Fruit fly (Drosophila melanogaster) whole organism, embryonic: ENCODE results near the gene CG16727.

ENCODE experiments used
- B-H2 ChIP-seq: fragments of 200-800 bp; sonication (Bioruptor generic); optimal IDR thresholded peaks from 2 replicates; lab custom pipeline; 2018; ENCODE audit warnings: missing biosample characterization, mild to moderate bottlenecking, missing genetic modification characterization
- Bgb ChIP-seq: fragments of 200-800 bp; sonication (Bioruptor generic); IDR thresholded peaks from 2 replicates; pipeline ENCODE4 v1.3.6; 2022; ENCODE audit warnings: missing biosample characterization, missing genetic modification characterization; ENCODE audit not compliant: partially characterized antibody
- CG10321 ChIP-seq: fragments of 200-800 bp; sonication (Bioruptor generic); IDR thresholded peaks from 2 replicates; pipeline ENCODE4 v1.3.6; 2022; ENCODE audit warnings: missing biosample characterization, missing genetic modification characterization
- CG11247 ChIP-seq: fragments of 200-800 bp; sonication (Bioruptor generic); IDR thresholded peaks from 2 replicates; pipeline ENCODE4 v1.3.6; 2022; ENCODE audit warnings: missing biosample characterization, missing genetic modification characterization
- CG11696 ChIP-seq: fragments of 200-800 bp; sonication (Bioruptor generic); IDR thresholded peaks from 2 replicates; pipeline ENCODE4 v1.3.6; 2022; ENCODE audit warnings: missing biosample characterization, missing genetic modification characterization
- CG11723 ChIP-seq: fragments of 200-800 bp; sonication (Bioruptor generic); optimal IDR thresholded peaks from 2 replicates; lab custom pipeline; 2017; ENCODE audit warnings: missing biosample characterization, mild to moderate bottlenecking, missing genetic modification characterization
- CG13424 ChIP-seq: fragments of 200-800 bp; sonication (Bioruptor generic); optimal IDR thresholded peaks from 2 replicates; lab custom pipeline; 2019; ENCODE audit warnings: missing biosample characterization, mild to moderate bottlenecking, missing genetic modification characterization, moderate library complexity
- CG13775 ChIP-seq: fragments of 200-800 bp; sonication (Bioruptor generic); optimal IDR thresholded peaks from 3 replicates; lab custom pipeline; 2017; ENCODE audit warnings: missing biosample characterization, mild to moderate bottlenecking, missing genetic modification characterization
- CG14050 ChIP-seq: fragments of 200-800 bp; sonication (Bioruptor generic); IDR thresholded peaks from 3 replicates; pipeline ENCODE4 v1.3.6; 2022; ENCODE audit warnings: missing biosample characterization, missing genetic modification characterization
- CG14710 ChIP-seq: fragments of 200-800 bp; sonication (Bioruptor generic); optimal IDR thresholded peaks from 3 replicates; lab custom pipeline; 2019; ENCODE audit warnings: missing biosample characterization, mild to moderate bottlenecking, missing genetic modification characterization, moderate library complexity
- CG16815 ChIP-seq: fragments of 200-800 bp; sonication (Bioruptor generic); optimal IDR thresholded peaks from 3 replicates; lab custom pipeline; 2017; ENCODE audit warnings: missing biosample characterization, mild to moderate bottlenecking, missing genetic modification characterization
- CG17361 ChIP-seq: fragments of 200-800 bp; sonication (Bioruptor generic); IDR thresholded peaks from 3 replicates; pipeline ENCODE4 v1.3.6; 2022; ENCODE audit warnings: missing biosample characterization, missing genetic modification characterization
- CG17802 ChIP-seq: fragments of 200-800 bp; sonication (Bioruptor generic); optimal IDR thresholded peaks from 2 replicates; lab custom pipeline; 2018; ENCODE audit warnings: missing biosample characterization, mild to moderate bottlenecking, missing genetic modification characterization, moderate library complexity
- CG2199 ChIP-seq: fragments of 200-800 bp; sonication (Bioruptor generic); IDR thresholded peaks from 3 replicates; pipeline ENCODE4 v1.3.6; 2022; ENCODE audit warnings: missing biosample characterization, missing genetic modification characterization
- CG2875 ChIP-seq: fragments of 200-800 bp; sonication (Bioruptor generic); optimal IDR thresholded peaks from 2 replicates; lab custom pipeline; 2017; ENCODE audit warnings: missing biosample characterization, mild to moderate bottlenecking, missing genetic modification characterization, missing genetic modification reagents
- CG2889 ChIP-seq: fragments of 200-800 bp; sonication (Bioruptor generic); IDR thresholded peaks from 3 replicates; pipeline ENCODE4 v1.3.6; 2022; ENCODE audit warnings: missing biosample characterization, missing genetic modification characterization
- CG3407 ChIP-seq: fragments of 200-800 bp; sonication (Bioruptor generic); optimal IDR thresholded peaks from 2 replicates; lab custom pipeline; 2018; ENCODE audit warnings: missing biosample characterization, mild to moderate bottlenecking, missing genetic modification characterization
- CG34422 ChIP-seq: fragments of 200-800 bp; sonication (Bioruptor generic); IDR thresholded peaks from 3 replicates; pipeline ENCODE4 v1.3.6; 2022; ENCODE audit warnings: missing biosample characterization, missing genetic modification characterization
- CG4707 ChIP-seq: fragments of 200-800 bp; sonication (Bioruptor generic); optimal IDR thresholded peaks from 2 replicates; lab custom pipeline; 2018; ENCODE audit warnings: missing biosample characterization, mild to moderate bottlenecking, missing genetic modification characterization, moderate library complexity
- CG7786 ChIP-seq: fragments of 200-800 bp; sonication (Bioruptor generic); optimal IDR thresholded peaks from 2 replicates; lab custom pipeline; 2016; ENCODE audit warnings: missing biosample characterization, missing genetic modification characterization
- Camta ChIP-seq: fragments of 200-800 bp; sonication (Bioruptor generic); optimal IDR thresholded peaks from 2 replicates; lab custom pipeline; 2016; ENCODE audit warnings: missing biosample characterization, missing genetic modification characterization
- Dp ChIP-seq: fragments of 200-800 bp; sonication (Bioruptor generic); optimal IDR thresholded peaks from 2 replicates; lab custom pipeline; 2018; ENCODE audit warnings: missing biosample characterization, mild to moderate bottlenecking, missing genetic modification characterization, moderate library complexity
- E2f2 ChIP-seq: fragments of 200-800 bp; sonication (Bioruptor generic); IDR thresholded peaks from 2 replicates; pipeline ENCODE4 v1.3.6; 2022; ENCODE audit warnings: missing biosample characterization, missing genetic modification characterization
- HHEX ChIP-seq: fragments of 200-800 bp; sonication (Bioruptor generic); optimal IDR thresholded peaks from 3 replicates; lab custom pipeline; 2017; ENCODE audit warnings: missing biosample characterization, mild to moderate bottlenecking, missing genetic modification characterization, missing genetic modification reagents
- HLH4C ChIP-seq: fragments of 200-800 bp; sonication (Bioruptor generic); IDR thresholded peaks from 3 replicates; pipeline ENCODE4 v1.3.6; 2022; ENCODE audit warnings: missing biosample characterization, missing genetic modification characterization; ENCODE audit not compliant: partially characterized antibody
- Kr ChIP-seq: fragments of 200-800 bp; sonication (Bioruptor generic); optimal IDR thresholded peaks from 2 replicates; lab custom pipeline; 2017; ENCODE audit warnings: missing biosample characterization, mild to moderate bottlenecking, missing genetic modification characterization
- Myb ChIP-seq: fragments of 200-800 bp; sonication (Bioruptor generic); optimal IDR thresholded peaks from 2 replicates; lab custom pipeline; 2016; ENCODE audit warnings: missing biosample characterization, missing genetic modification characterization
- Nf-YC ChIP-seq: fragments of 200-800 bp; optimal IDR thresholded peaks from 3 replicates; lab custom pipeline; 2019; ENCODE audit warnings: missing biosample characterization, mild to moderate bottlenecking, missing genetic modification characterization, moderate library complexity
- PHDP ChIP-seq: fragments of 200-800 bp; sonication (Bioruptor generic); optimal IDR thresholded peaks from 3 replicates; lab custom pipeline; 2018; ENCODE audit warnings: missing biosample characterization, mild to moderate bottlenecking, missing genetic modification characterization, moderate library complexity
- Pdp1 ChIP-seq, 2 experiments: fragments of 200-800 bp; sonication (Bioruptor generic); optimal IDR thresholded peaks; 3 replicates each; lab custom pipeline; 2016; ENCODE audit warnings: missing biosample characterization in 2 of 2, missing genetic modification characterization in 2 of 2, mild to moderate bottlenecking in 1 of 2, moderate library complexity in 1 of 2
- Scr ChIP-seq: fragments of 200-800 bp; sonication (Bioruptor generic); IDR thresholded peaks from 2 replicates; pipeline ENCODE4 v1.3.6; 2022; ENCODE audit warnings: missing biosample characterization, missing genetic modification characterization; ENCODE audit not compliant: partially characterized antibody
- Sin3A ChIP-seq: fragments of >200 bp; optimal IDR thresholded peaks from 2 replicates; lab custom pipeline; 2018
- Xrp1 ChIP-seq: fragments of 200-800 bp; sonication (Bioruptor generic); IDR thresholded peaks from 2 replicates; pipeline ENCODE4 v1.3.6; 2022; ENCODE audit warnings: missing biosample characterization, missing genetic modification characterization
- YL-1 ChIP-seq: fragments of 200-800 bp; sonication (Bioruptor generic); optimal IDR thresholded peaks from 3 replicates; lab custom pipeline; 2017; ENCODE audit warnings: missing biosample characterization, mild to moderate bottlenecking, missing genetic modification characterization
- abd-A ChIP-seq: fragments of 200-800 bp; sonication (Bioruptor generic); optimal IDR thresholded peaks from 3 replicates; lab custom pipeline; 2019; ENCODE audit warnings: missing biosample characterization, mild to moderate bottlenecking, missing genetic modification characterization, moderate library complexity
- al ChIP-seq: fragments of 200-800 bp; sonication (Bioruptor generic); IDR thresholded peaks from 2 replicates; pipeline ENCODE4 v1.3.6; 2022; ENCODE audit warnings: missing biosample characterization, missing genetic modification characterization
- cato ChIP-seq: fragments of 200-800 bp; sonication (Bioruptor generic); optimal IDR thresholded peaks from 2 replicates; lab custom pipeline; 2016; ENCODE audit warnings: missing biosample characterization, missing genetic modification characterization, borderline replicate concordance
- chm ChIP-seq: fragments of 200-800 bp; sonication (Bioruptor generic); IDR thresholded peaks from 2 replicates; pipeline ENCODE4 v1.3.6; 2022; ENCODE audit warnings: missing biosample characterization, missing genetic modification characterization
- croc ChIP-seq: fragments of 200-800 bp; sonication (Bioruptor generic); conservative IDR thresholded peaks from 3 replicates; pipeline ENCODE4 v1.3.6; 2022; ENCODE audit warnings: missing biosample characterization, missing genetic modification characterization
- crol ChIP-seq: fragments of 200-800 bp; sonication (Bioruptor generic); IDR thresholded peaks from 2 replicates; pipeline ENCODE4 v1.3.6; 2022; ENCODE audit warnings: missing biosample characterization, missing genetic modification characterization
- dan ChIP-seq: fragments of 200-800 bp; sonication (Bioruptor generic); IDR thresholded peaks from 2 replicates; pipeline ENCODE4 v1.3.6; 2022; ENCODE audit warnings: missing biosample characterization, missing genetic modification characterization
- dimm ChIP-seq: fragments of 200-800 bp; sonication (Bioruptor generic); IDR thresholded peaks from 2 replicates; pipeline ENCODE4 v1.3.6; 2022; ENCODE audit warnings: missing biosample characterization, missing genetic modification characterization
- dmrt11E ChIP-seq: fragments of 200-800 bp; sonication (Bioruptor generic); optimal IDR thresholded peaks from 3 replicates; lab custom pipeline; 2018; ENCODE audit warnings: missing biosample characterization, mild to moderate bottlenecking, missing genetic modification characterization, moderate library complexity
- emc ChIP-seq: fragments of 200-800 bp; sonication (Bioruptor generic); optimal IDR thresholded peaks from 2 replicates; lab custom pipeline; 2016; ENCODE audit warnings: missing biosample characterization, missing genetic modification characterization
- en ChIP-seq: fragments of 200-800 bp; sonication (Bioruptor generic); optimal IDR thresholded peaks from 2 replicates; lab custom pipeline; 2016; ENCODE audit warnings: missing biosample characterization, missing genetic modification characterization
- ewg ChIP-seq: fragments of 200-800 bp; sonication (Bioruptor generic); optimal IDR thresholded peaks from 3 replicates; lab custom pipeline; 2017; ENCODE audit warnings: mild to moderate bottlenecking, missing biosample characterization, missing genetic modification reagents, missing genetic modification characterization
- fru ChIP-seq: fragments of >200 bp; optimal IDR thresholded peaks from 2 replicates; lab custom pipeline; 2017
- ind ChIP-seq: fragments of 200-800 bp; sonication (Bioruptor generic); optimal IDR thresholded peaks from 3 replicates; lab custom pipeline; 2016; ENCODE audit warnings: missing biosample characterization, missing genetic modification characterization
- oc ChIP-seq: fragments of 200-800 bp; sonication (Bioruptor generic); optimal IDR thresholded peaks from 2 replicates; lab custom pipeline; 2018; ENCODE audit warnings: missing biosample characterization, mild to moderate bottlenecking, missing genetic modification characterization, moderate library complexity
- tap ChIP-seq: fragments of 200-800 bp; optimal IDR thresholded peaks from 3 replicates; lab custom pipeline; 2019; ENCODE audit warnings: missing biosample characterization, mild to moderate bottlenecking, missing genetic modification characterization, moderate library complexity
- trh ChIP-seq: fragments of 200-800 bp; sonication (Bioruptor generic); optimal IDR thresholded peaks from 2 replicates; lab custom pipeline; 2016; ENCODE audit warnings: missing biosample characterization, missing genetic modification characterization
- unc-4 ChIP-seq: fragments of 200-800 bp; sonication (Bioruptor generic); IDR thresholded peaks from 2 replicates; pipeline ENCODE4 v1.3.6; 2022; ENCODE audit warnings: missing biosample characterization, missing genetic modification characterization; ENCODE audit not compliant: partially characterized antibody

The CG16727 gene

DNA sequence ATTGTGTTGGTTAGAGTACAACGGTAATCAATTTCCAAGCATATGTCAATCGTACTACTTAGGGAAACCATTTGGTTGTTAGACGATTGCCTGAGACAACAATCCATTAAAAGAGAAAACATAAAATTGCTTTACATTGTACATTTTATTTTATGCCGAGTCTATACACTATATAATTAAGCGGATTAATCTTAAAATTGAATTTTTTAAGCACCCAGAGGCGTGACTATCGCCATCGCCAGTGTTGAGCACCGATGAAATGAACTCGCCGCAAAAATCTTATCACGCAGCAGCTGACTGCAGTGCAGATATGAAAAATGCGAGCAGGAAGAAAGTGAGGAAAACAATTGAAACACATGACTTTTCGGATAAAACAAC, 29.7 kb downstream of the CG16727 start (continued):
- TF ChIP-seq chm: no peak
- peak; percentile 14 for TF ChIP-seq Sin3A (lab: Kevin White, UChicago)
- no peak for TF ChIP-seq CG2199 (GFP tag; lab: Robert Waterston, UW)
- TF ChIP-seq CG13424 (tag; lab: Kevin White, UChicago): no peak
- peak; percentile 11 for TF ChIP-seq Camta (GFP tag; lab: Kevin White, UChicago)
- TF ChIP-seq Pdp1 (GFP tag; optimal IDR thresholded peaks at IDR 0.05; lab: Kevin White, UChicago): peak in 1 of 2 experiments; percentile 7
- no peak for TF ChIP-seq ewg (GFP tag; lab: Kevin White, UChicago)
- peak; percentile 2 for TF ChIP-seq Myb (GFP tag; lab: Kevin White, UChicago)
- peak; percentile 47; the same call in 1 of the 3 replicates for TF ChIP-seq CG17361 (GFP tag; lab: Robert Waterston, UW)
- TF ChIP-seq HLH4C (GFP tag; lab: Robert Waterston, UW): peak; percentile 53; the same call in 1 of the 3 replicates
- no peak for TF ChIP-seq fru (lab: Kevin White, UChicago)
- TF ChIP-seq Scr (GFP tag; lab: Robert Waterston, UW): peak; percentile 77
- no peak for TF ChIP-seq Kr
- TF ChIP-seq cato (GFP tag; lab: Kevin White, UChicago): no peak
- TF ChIP-seq tap: no peak
- peak; percentile 64 for TF ChIP-seq unc-4
- no peak for TF ChIP-seq dan
- no peak for TF ChIP-seq CG4707 (GFP tag; lab: Kevin White, UChicago)
- no peak for TF ChIP-seq YL-1 (GFP tag; lab: Kevin White, UChicago)
- no peak for TF ChIP-seq al (GFP tag; lab: Robert Waterston, UW)
- no peak for TF ChIP-seq abd-A (tag; lab: Kevin White, UChicago)
- TF ChIP-seq crol: no peak
- TF ChIP-seq PHDP (tag; lab: Kevin White, UChicago): no peak
- TF ChIP-seq CG16815: no peak
- TF ChIP-seq CG14710 (tag; lab: Kevin White, UChicago): peak; percentile 8
- peak; percentile 14 for TF ChIP-seq CG11723
- TF ChIP-seq CG2875: no peak
- no peak for TF ChIP-seq oc (tag; lab: Kevin White, UChicago)
- TF ChIP-seq dimm (GFP tag; lab: Robert Waterston, UW): no peak
- peak; percentile 85 for TF ChIP-seq Bgb (GFP tag; lab: Robert Waterston, UW)
- no peak for TF ChIP-seq CG14050 (GFP tag; lab: Robert Waterston, UW)
- no peak for TF ChIP-seq HHEX (GFP tag; lab: Kevin White, UChicago)
- TF ChIP-seq E2f2: peak; percentile 70
- no peak for TF ChIP-seq CG11696 (GFP tag; lab: Robert Waterston, UW)
- no peak for TF ChIP-seq CG17802 (tag; lab: Kevin White, UChicago)
- peak; percentile 1 for TF ChIP-seq CG7786
- 0 out of 3 replicates have a peak, but pooled peaks have one; percentile 7 for TF ChIP-seq CG34422
- no peak for TF ChIP-seq ind (GFP tag; lab: Kevin White, UChicago)
- no peak for TF ChIP-seq CG3407 (GFP tag; lab: Kevin White, UChicago)
- no peak for TF ChIP-seq Nf-YC (tag; lab: Kevin White, UChicago)
- TF ChIP-seq B-H2 (GFP tag; lab: Kevin White, UChicago): peak; percentile 8
- no peak for TF ChIP-seq en (GFP tag; lab: Kevin White, UChicago)
- TF ChIP-seq CG13775: no peak
- TF ChIP-seq emc (GFP tag; lab: Kevin White, UChicago): no peak
- TF ChIP-seq CG10321 (GFP tag; lab: Robert Waterston, UW): no peak
- no peak for TF ChIP-seq CG2889 (GFP tag; lab: Robert Waterston, UW)
- TF ChIP-seq Xrp1 (GFP tag; lab: Robert Waterston, UW): 0 out of 2 replicates have a peak, but pooled peaks have one; percentile 11
- TF ChIP-seq Dp: peak; percentile 47
- no peak for TF ChIP-seq trh (GFP tag; lab: Kevin White, UChicago)
- TF ChIP-seq croc (GFP tag; lab: Robert Waterston, UW): no peak
- no peak for TF ChIP-seq dmrt11E
- TF ChIP-seq CG11247 (GFP tag; lab: Robert Waterston, UW): no peak
